Worm (Caenorhabditis elegans) whole organism, late embryonic: ENCODE measurements around the gene srh-180.

Experiments
- F13H6.1 ChIP-seq: sonication (generic microtip); optimal IDR thresholded peaks from 2 replicates; lab custom pipeline; 2016; ENCODE audit warnings: missing genetic modification characterization, missing compliant biosample characterization
- ama-1 ChIP-seq: fragments of 150-350 bp; optimal IDR thresholded peaks from 2 replicates; lab custom pipeline; 2014
- ceh-14 ChIP-seq: sonication (generic microtip); optimal IDR thresholded peaks from 2 replicates; lab custom pipeline; 2016; ENCODE audit warnings: missing genotype, missing genetic modification characterization, missing compliant biosample characterization
- elt-2 ChIP-seq: sonication (generic microtip); optimal IDR thresholded peaks from 2 replicates; lab custom pipeline; 2016; ENCODE audit warnings: missing genetic modification reagents, missing genetic modification characterization, missing compliant biosample characterization
- pat-9 ChIP-seq: fragments of 200-800 bp; sonication (Bioruptor generic); optimal IDR thresholded peaks from 2 replicates; lab custom pipeline; 2018; ENCODE audit warnings: mild to moderate bottlenecking, missing genetic modification characterization, moderate library complexity, missing compliant biosample characterization

DNA sequence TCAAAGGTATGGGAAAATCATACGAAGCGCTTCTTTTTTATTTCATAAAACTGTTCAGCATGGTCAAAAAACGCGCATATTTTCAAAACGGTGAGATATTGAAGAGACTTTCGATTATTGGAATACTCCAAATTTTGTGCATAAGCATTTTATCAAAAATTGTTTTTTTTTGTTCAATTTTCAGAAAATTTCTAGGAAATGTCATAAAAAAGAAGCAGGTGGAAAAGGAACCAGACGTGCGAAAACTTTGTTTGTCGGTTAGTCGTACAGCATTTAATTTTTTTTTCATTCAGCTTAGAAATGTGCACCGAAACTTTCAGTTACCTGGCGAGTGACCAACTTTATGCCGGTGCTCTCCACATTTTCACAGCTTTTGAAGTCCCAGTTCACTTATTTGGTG, 16.1 kb downstream of the srh-180 start, which contains the start of gene srh-167:
- no peak for TF ChIP-seq elt-2
- no peak for TF ChIP-seq F13H6.1 (tag; lab: Kevin White, UChicago)
- TF ChIP-seq ama-1 (lab: Kevin White, UChicago): no peak
- TF ChIP-seq pat-9 (tag; lab: Kevin White, UChicago): no peak
- no peak for TF ChIP-seq ceh-14 (tag; lab: Kevin White, UChicago)
